Fruit fly (Drosophila melanogaster) whole organism, embryonic: ENCODE results near the gene CG5882.

Source experiments
- Awh ChIP-seq: fragments of 200-800 bp; sonication (Bioruptor generic); IDR thresholded peaks from 2 replicates; pipeline ENCODE4, ENCODE4 v1.3.6; 2022; ENCODE audit warnings: missing biosample characterization, missing genetic modification characterization
- B-H2 ChIP-seq: fragments of 200-800 bp; sonication (Bioruptor generic); optimal IDR thresholded peaks from 2 replicates; lab custom pipeline; 2018; ENCODE audit warnings: missing biosample characterization, mild to moderate bottlenecking, missing genetic modification characterization
- Blimp-1 ChIP-seq: fragments of 200-800 bp; sonication (Bioruptor generic); optimal IDR thresholded peaks from 3 replicates; lab custom pipeline; 2018; ENCODE audit warnings: missing biosample characterization, missing genetic modification characterization, mild to moderate bottlenecking, moderate library complexity, missing genetic modification reagents
- C15 ChIP-seq: fragments of 200-800 bp; sonication (Bioruptor generic); IDR thresholded peaks from 3 replicates; pipeline ENCODE4 v1.3.6; 2022; ENCODE audit warnings: missing biosample characterization, missing genetic modification characterization
- CG10366 ChIP-seq: fragments of 200-800 bp; sonication (Bioruptor generic); IDR thresholded peaks from 2 replicates; pipeline ENCODE4 v1.3.6; 2022; ENCODE audit warnings: missing biosample characterization, missing genetic modification characterization
- CG11398 ChIP-seq: fragments of 200-800 bp; sonication (Bioruptor generic); optimal IDR thresholded peaks from 2 replicates; lab custom pipeline; 2016; ENCODE audit warnings: missing biosample characterization, missing genetic modification characterization
- CG12744 ChIP-seq: fragments of 200-800 bp; sonication (Bioruptor generic); optimal IDR thresholded peaks from 2 replicates; lab custom pipeline; 2016; ENCODE audit warnings: missing biosample characterization, missing genetic modification characterization
- CG14441 ChIP-seq: fragments of 200-800 bp; sonication (Bioruptor generic); IDR thresholded peaks from 2 replicates; pipeline ENCODE4 v1.3.6; 2022; ENCODE audit warnings: missing biosample characterization, missing genetic modification characterization
- CG1603 ChIP-seq: fragments of 200-800 bp; sonication (Bioruptor generic); optimal IDR thresholded peaks from 2 replicates; lab custom pipeline; 2019; ENCODE audit warnings: missing biosample characterization, mild to moderate bottlenecking, missing genetic modification characterization, moderate library complexity
- CG17359 ChIP-seq: fragments of 200-800 bp; sonication (Bioruptor generic); optimal IDR thresholded peaks from 3 replicates; lab custom pipeline; 2018; ENCODE audit warnings: missing biosample characterization, mild to moderate bottlenecking, missing genetic modification characterization, moderate library complexity
- CG17568 ChIP-seq: fragments of 200-800 bp; sonication (Bioruptor generic); optimal IDR thresholded peaks from 2 replicates; lab custom pipeline; 2018; ENCODE audit warnings: missing biosample characterization, mild to moderate bottlenecking, missing genetic modification characterization, moderate library complexity
- CG2129 ChIP-seq: fragments of 200-800 bp; sonication (Bioruptor generic); IDR thresholded peaks from 2 replicates; pipeline ENCODE4 v1.3.6; 2022; ENCODE audit warnings: missing biosample characterization, missing genetic modification characterization; ENCODE audit not compliant: partially characterized antibody
- CG30403 ChIP-seq: fragments of 200-800 bp; sonication (Bioruptor generic); optimal IDR thresholded peaks from 3 replicates; lab custom pipeline; 2016; ENCODE audit warnings: missing biosample characterization, missing genetic modification characterization
- CG31224 ChIP-seq: fragments of 200-800 bp; sonication (Bioruptor generic); IDR thresholded peaks from 2 replicates; pipeline ENCODE4 v1.3.6; 2022; ENCODE audit warnings: missing biosample characterization, missing genetic modification characterization
- CG33557 ChIP-seq: fragments of 200-800 bp; sonication (Bioruptor generic); optimal IDR thresholded peaks from 2 replicates; lab custom pipeline; 2019; ENCODE audit warnings: missing biosample characterization, mild to moderate bottlenecking, missing genetic modification characterization, moderate library complexity
- CG34376 ChIP-seq: fragments of 200-800 bp; sonication (Bioruptor generic); optimal IDR thresholded peaks from 2 replicates; lab custom pipeline; 2018; ENCODE audit warnings: missing biosample characterization, mild to moderate bottlenecking, missing genetic modification characterization
- CG42726 ChIP-seq: fragments of 200-800 bp; sonication (Bioruptor generic); IDR thresholded peaks from 2 replicates; pipeline ENCODE4 v1.3.6; 2022; ENCODE audit warnings: missing biosample characterization, missing genetic modification characterization; ENCODE audit not compliant: partially characterized antibody
- CG4328 ChIP-seq: fragments of 200-800 bp; sonication (Bioruptor generic); optimal IDR thresholded peaks from 3 replicates; lab custom pipeline; 2017; ENCODE audit warnings: missing biosample characterization, missing genetic modification reagents, missing genetic modification characterization
- CG4424 ChIP-seq: fragments of 200-800 bp; sonication (Bioruptor generic); optimal IDR thresholded peaks from 3 replicates; lab custom pipeline; 2016; ENCODE audit warnings: missing biosample characterization, missing genetic modification characterization
- CG5180 ChIP-seq: fragments of 200-800 bp; sonication (Bioruptor generic); optimal IDR thresholded peaks from 3 replicates; lab custom pipeline; 2017; ENCODE audit warnings: missing biosample characterization, missing genetic modification characterization, mild to moderate bottlenecking, moderate library complexity, missing genetic modification reagents
- CG5953 ChIP-seq: fragments of 200-800 bp; sonication (Bioruptor generic); IDR thresholded peaks from 2 replicates; pipeline ENCODE4 v1.3.6; 2022; ENCODE audit warnings: missing biosample characterization, missing genetic modification characterization
- CG6689 ChIP-seq: fragments of 200-800 bp; sonication (Bioruptor generic); IDR thresholded peaks from 2 replicates; pipeline ENCODE4 v1.3.6; 2022; ENCODE audit warnings: missing biosample characterization, missing genetic modification characterization
- CG6813 ChIP-seq: fragments of 200-800 bp; sonication (Bioruptor generic); optimal IDR thresholded peaks from 2 replicates; lab custom pipeline; 2017; ENCODE audit warnings: missing biosample characterization, missing genetic modification characterization, mild to moderate bottlenecking, moderate library complexity, missing genetic modification reagents
- CG6854 ChIP-seq: fragments of 200-800 bp; sonication (Bioruptor generic); optimal IDR thresholded peaks from 3 replicates; lab custom pipeline; 2017; ENCODE audit warnings: missing biosample characterization, mild to moderate bottlenecking, missing genetic modification characterization
- CG7357 ChIP-seq: fragments of 200-800 bp; sonication (Bioruptor generic); IDR thresholded peaks from 3 replicates; pipeline ENCODE4 v1.3.6; 2022; ENCODE audit warnings: missing biosample characterization, missing genetic modification characterization
- CG8359 ChIP-seq: fragments of 200-800 bp; sonication (Bioruptor generic); optimal IDR thresholded peaks from 2 replicates; lab custom pipeline; 2017; ENCODE audit warnings: missing biosample characterization, mild to moderate bottlenecking, missing genetic modification characterization, borderline replicate concordance
- CHES-1-like ChIP-seq: fragments of 200-800 bp; sonication (Bioruptor generic); optimal IDR thresholded peaks from 2 replicates; lab custom pipeline; 2016; ENCODE audit warnings: missing biosample characterization, missing genetic modification characterization
- Doc3 ChIP-seq: fragments of 200-800 bp; sonication (Bioruptor generic); IDR thresholded peaks from 3 replicates; pipeline ENCODE4 v1.3.6; 2022; ENCODE audit warnings: missing biosample characterization, missing genetic modification characterization; ENCODE audit not compliant: partially characterized antibody
- H15 ChIP-seq: fragments of 200-800 bp; sonication (Bioruptor generic); IDR thresholded peaks from 3 replicates; pipeline ENCODE4 v1.3.6; 2022; ENCODE audit warnings: missing biosample characterization, missing genetic modification characterization
- Hmx ChIP-seq: fragments of 200-800 bp; sonication (Bioruptor generic); optimal IDR thresholded peaks from 2 replicates; lab custom pipeline; 2016; ENCODE audit warnings: missing biosample characterization, missing genetic modification characterization
- Kr ChIP-seq: fragments of 200-800 bp; sonication (Bioruptor generic); optimal IDR thresholded peaks from 2 replicates; lab custom pipeline; 2017; ENCODE audit warnings: missing biosample characterization, mild to moderate bottlenecking, missing genetic modification characterization
- Mrtf ChIP-seq: fragments of 200-800 bp; sonication (Bioruptor generic); IDR thresholded peaks from 3 replicates; pipeline ENCODE4 v1.3.6; 2022; ENCODE audit warnings: missing biosample characterization, missing genetic modification characterization
- Myb ChIP-seq: fragments of 200-800 bp; sonication (Bioruptor generic); optimal IDR thresholded peaks from 2 replicates; lab custom pipeline; 2016; ENCODE audit warnings: missing biosample characterization, missing genetic modification characterization
- Sox102F ChIP-seq: fragments of 200-800 bp; sonication (Bioruptor generic); optimal IDR thresholded peaks from 2 replicates; lab custom pipeline; 2018; ENCODE audit warnings: missing biosample characterization, mild to moderate bottlenecking, missing genetic modification characterization, moderate library complexity
- ab ChIP-seq: fragments of 200-800 bp; sonication (Bioruptor generic); optimal IDR thresholded peaks from 2 replicates; lab custom pipeline; 2016; ENCODE audit warnings: missing biosample characterization, missing genetic modification characterization
- ac ChIP-seq: fragments of 200-800 bp; sonication (Bioruptor generic); optimal IDR thresholded peaks from 3 replicates; lab custom pipeline; 2017; ENCODE audit warnings: missing biosample characterization, mild to moderate bottlenecking, missing genetic modification characterization
- caup ChIP-seq: fragments of 200-800 bp; sonication (Bioruptor generic); optimal IDR thresholded peaks from 3 replicates; lab custom pipeline; 2017; ENCODE audit warnings: missing biosample characterization, mild to moderate bottlenecking, missing genetic modification characterization, moderate library complexity; ENCODE audit not compliant: severe bottlenecking
- dan ChIP-seq: fragments of 200-800 bp; sonication (Bioruptor generic); IDR thresholded peaks from 2 replicates; pipeline ENCODE4 v1.3.6; 2022; ENCODE audit warnings: missing biosample characterization, missing genetic modification characterization
- grn ChIP-seq: fragments of 200-800 bp; sonication (Bioruptor generic); optimal IDR thresholded peaks from 3 replicates; lab custom pipeline; 2017; ENCODE audit warnings: missing biosample characterization, missing genetic modification characterization
- h ChIP-seq: fragments of >200 bp; optimal IDR thresholded peaks from 2 replicates; lab custom pipeline; 2017
- hb ChIP-seq: fragments of 200-800 bp; sonication (Bioruptor generic); IDR thresholded peaks from 3 replicates; pipeline ENCODE4 v1.3.6; 2022; ENCODE audit warnings: missing biosample characterization, missing genetic modification characterization; ENCODE audit not compliant: partially characterized antibody
- oc ChIP-seq: fragments of 200-800 bp; sonication (Bioruptor generic); optimal IDR thresholded peaks from 2 replicates; lab custom pipeline; 2018; ENCODE audit warnings: missing biosample characterization, mild to moderate bottlenecking, missing genetic modification characterization, moderate library complexity
- phol ChIP-seq: fragments of 200-800 bp; sonication (Bioruptor generic); optimal IDR thresholded peaks from 3 replicates; lab custom pipeline; 2018; ENCODE audit warnings: missing biosample characterization, mild to moderate bottlenecking, missing genetic modification characterization, moderate library complexity
- pzg ChIP-seq: fragments of 200-800 bp; sonication (Bioruptor generic); optimal IDR thresholded peaks from 3 replicates; lab custom pipeline; 2018; ENCODE audit warnings: missing biosample characterization, mild to moderate bottlenecking, missing genetic modification characterization, moderate library complexity
- ranshi ChIP-seq: fragments of 200-800 bp; sonication (Bioruptor generic); IDR thresholded peaks from 2 replicates; pipeline ENCODE4 v1.3.6; 2022; ENCODE audit warnings: missing biosample characterization, missing genetic modification characterization
- tll ChIP-seq, 2 experiments: fragments of 200-800 bp in 1 of 2; fragments of >200 bp in 1 of 2; sonication (Bioruptor generic) in 1 of 2; optimal IDR thresholded peaks; 2 replicates each; lab custom pipeline; 2017 to 2019; ENCODE audit warnings: missing biosample characterization in 2 of 2, missing genetic modification characterization in 2 of 2, mild to moderate bottlenecking in 1 of 2, moderate library complexity in 1 of 2
- usp ChIP-seq: fragments of >200 bp; optimal IDR thresholded peaks from 2 replicates; lab custom pipeline; 2017; ENCODE audit warnings: missing biosample characterization, missing genetic modification characterization

The CG5882 gene

DNA sequence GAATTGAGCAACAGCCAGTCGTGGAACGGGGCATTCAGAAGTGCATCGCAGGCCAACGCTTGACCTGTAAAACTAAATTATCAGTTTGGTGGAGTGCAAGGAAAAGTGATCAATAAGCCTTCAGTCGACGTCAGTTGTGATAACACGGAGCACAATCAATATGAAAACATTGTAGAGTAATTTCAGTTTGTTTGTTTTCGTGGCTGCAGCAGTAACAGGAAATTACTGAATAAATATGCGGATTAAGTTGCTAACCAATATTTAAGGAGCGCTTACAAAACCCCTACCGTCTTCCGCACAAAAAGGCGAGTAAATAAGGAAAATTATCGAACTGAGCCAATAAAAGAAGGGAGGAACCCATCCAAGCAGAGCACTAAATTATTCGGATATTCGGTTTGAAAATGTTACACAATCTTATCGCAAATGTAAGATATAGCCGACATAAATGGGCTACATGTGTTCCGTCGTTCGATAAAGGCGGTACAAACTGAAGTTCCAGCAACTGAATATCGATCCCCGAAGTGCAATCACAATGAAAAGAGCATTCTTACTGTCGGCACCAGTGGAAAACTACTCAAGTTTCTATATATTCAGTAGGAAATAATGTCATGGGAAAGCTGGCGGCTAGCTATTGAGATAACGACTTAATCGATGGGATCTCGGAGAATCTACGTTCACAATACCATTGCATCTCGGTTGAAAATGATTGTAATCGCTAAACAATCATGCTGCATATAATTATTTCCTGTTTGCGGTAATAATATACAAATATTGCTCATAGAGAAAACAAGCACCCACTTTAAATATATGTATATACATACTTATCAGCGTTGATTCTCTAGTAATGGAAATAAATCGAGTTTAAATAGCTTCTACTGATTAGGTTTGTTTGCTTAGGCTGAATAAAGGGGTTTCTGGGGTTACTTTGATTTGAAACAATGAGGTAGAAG is 17.5 kb downstream of the CG5882 start (continued):
- TF ChIP-seq H15 (no peak), phol (tag; lab: Kevin White, UChicago) (peak; percentile 5), CG6813 (peak; percentile 88), CG10366 (GFP tag; lab: Robert Waterston, UW) (0 out of 2 replicates have a peak, but pooled peaks have one; percentile 12), CG31224 (no peak), h (lab: Kevin White, UChicago) (no peak), hb (GFP tag; lab: Robert Waterston, UW) (no peak), CG14441 (GFP tag; lab: Robert Waterston, UW) (peak; percentile 34; the same call in 1 of the 2 replicates), Awh (GFP tag; lab: Robert Waterston, UW) (peak; percentile 64), CG33557 (GFP tag; lab: Kevin White, UChicago) (peak; percentile 80), CG6854 (GFP tag; lab: Kevin White, UChicago) (no peak), CG4424 (GFP tag; lab: Kevin White, UChicago) (peak; percentile 47), CG6689 (peak; percentile 65; the same call in 1 of the 2 replicates), CG34376 (no peak), C15 (GFP tag; lab: Robert Waterston, UW) (no peak), CG2129 (GFP tag; lab: Robert Waterston, UW) (no peak), CG8359 (GFP tag; lab: Kevin White, UChicago) (peak; percentile 69), CG7357 (GFP tag; lab: Robert Waterston, UW) (no peak), Sox102F (GFP tag; lab: Kevin White, UChicago) (peak; percentile 62), CHES-1-like (GFP tag; lab: Kevin White, UChicago) (peak; percentile 50), CG5180 (GFP tag; lab: Kevin White, UChicago) (peak; percentile 69), Myb (GFP tag; lab: Kevin White, UChicago) (peak; percentile 15), grn (peak; percentile 71), dan (no peak), CG42726 (GFP tag; lab: Robert Waterston, UW) (no peak), B-H2 (GFP tag; lab: Kevin White, UChicago) (no peak), ac (peak; percentile 91), usp (GFP tag; lab: Kevin White, UChicago) (no peak), Kr (GFP tag; lab: Kevin White, UChicago) (peak; percentile 91), CG30403 (GFP tag; lab: Kevin White, UChicago) (no peak), oc (tag; lab: Kevin White, UChicago) (peak; percentile 75), Doc3 (no peak), Blimp-1 (GFP tag; lab: Kevin White, UChicago) (peak; percentile 62), ab (GFP tag; lab: Kevin White, UChicago) (no peak), tll (GFP tag; optimal IDR thresholded peaks at IDR 0.05; lab: Kevin White, UChicago) (peak in 1 of 2 experiments; percentile 42), caup (GFP tag; lab: Kevin White, UChicago) (peak; percentile 71), CG17359 (tag; lab: Kevin White, UChicago) (peak; percentile 74), CG4328 (GFP tag; lab: Kevin White, UChicago) (peak; percentile 25), CG5953 (GFP tag; lab: Robert Waterston, UW) (peak; percentile 69), ranshi (peak; percentile 45; the same call in 1 of the 2 replicates), Mrtf (GFP tag; lab: Robert Waterston, UW) (no peak), CG12744 (GFP tag; lab: Kevin White, UChicago) (peak; percentile 78), CG17568 (GFP tag; lab: Kevin White, UChicago) (peak; percentile 77), pzg (GFP tag; lab: Kevin White, UChicago) (no peak), Hmx (GFP tag; lab: Kevin White, UChicago) (no peak), CG1603 (tag; lab: Kevin White, UChicago) (peak; percentile 82), CG11398 (GFP tag; lab: Kevin White, UChicago) (peak; percentile 82)
